Fruit fly (Drosophila melanogaster) whole organism, embryonic: ENCODE results near the gene jdp.

Experiments
- Abd-B ChIP-seq: fragments of 200-800 bp; sonication (Bioruptor generic); optimal IDR thresholded peaks from 2 replicates; lab custom pipeline; 2018; ENCODE audit warnings: missing biosample characterization, mild to moderate bottlenecking, missing genetic modification characterization, moderate library complexity
- Atf6 ChIP-seq: fragments of 200-800 bp; sonication (Bioruptor generic); IDR thresholded peaks from 2 replicates; pipeline ENCODE4 v1.3.6; 2022; ENCODE audit warnings: missing biosample characterization, missing genetic modification characterization
- CG11085 ChIP-seq: fragments of 200-800 bp; sonication (Bioruptor generic); IDR thresholded peaks from 2 replicates; pipeline ENCODE4 v1.3.6; 2022; ENCODE audit warnings: missing biosample characterization, missing genetic modification characterization
- CG11247 ChIP-seq: fragments of 200-800 bp; sonication (Bioruptor generic); IDR thresholded peaks from 2 replicates; pipeline ENCODE4 v1.3.6; 2022; ENCODE audit warnings: missing biosample characterization, missing genetic modification characterization
- CG11695 ChIP-seq: fragments of 200-800 bp; sonication (Bioruptor generic); IDR thresholded peaks from 3 replicates; pipeline ENCODE4 v1.3.6; 2022; ENCODE audit warnings: missing biosample characterization, missing genetic modification characterization
- CG12219 ChIP-seq: fragments of 200-800 bp; sonication (Bioruptor generic); optimal IDR thresholded peaks from 3 replicates; lab custom pipeline; 2018; ENCODE audit warnings: missing biosample characterization, mild to moderate bottlenecking, missing genetic modification characterization
- CG14710 ChIP-seq: fragments of 200-800 bp; sonication (Bioruptor generic); optimal IDR thresholded peaks from 3 replicates; lab custom pipeline; 2019; ENCODE audit warnings: missing biosample characterization, mild to moderate bottlenecking, missing genetic modification characterization, moderate library complexity
- CG15479 ChIP-seq: fragments of 200-800 bp; sonication (Bioruptor generic); optimal IDR thresholded peaks from 3 replicates; lab custom pipeline; 2019; ENCODE audit warnings: missing biosample characterization, mild to moderate bottlenecking, missing genetic modification characterization, moderate library complexity
- CG1603 ChIP-seq: fragments of 200-800 bp; sonication (Bioruptor generic); optimal IDR thresholded peaks from 2 replicates; lab custom pipeline; 2019; ENCODE audit warnings: missing biosample characterization, mild to moderate bottlenecking, missing genetic modification characterization, moderate library complexity
- CG17385 ChIP-seq: fragments of 200-800 bp; sonication (Bioruptor generic); optimal IDR thresholded peaks from 3 replicates; lab custom pipeline; 2018; ENCODE audit warnings: missing biosample characterization, mild to moderate bottlenecking, missing genetic modification characterization
- CG1792 ChIP-seq: fragments of 200-800 bp; sonication (Bioruptor generic); optimal IDR thresholded peaks from 2 replicates; lab custom pipeline; 2016; ENCODE audit warnings: missing biosample characterization, missing genetic modification characterization
- CG3281 ChIP-seq: fragments of 200-800 bp; sonication (Bioruptor generic); optimal IDR thresholded peaks from 3 replicates; lab custom pipeline; 2017; ENCODE audit warnings: missing biosample characterization, mild to moderate bottlenecking, missing genetic modification characterization
- CG3407 ChIP-seq: fragments of 200-800 bp; sonication (Bioruptor generic); optimal IDR thresholded peaks from 2 replicates; lab custom pipeline; 2018; ENCODE audit warnings: missing biosample characterization, mild to moderate bottlenecking, missing genetic modification characterization
- CG4820 ChIP-seq: fragments of 200-800 bp; sonication (Bioruptor generic); optimal IDR thresholded peaks from 3 replicates; lab custom pipeline; 2016; ENCODE audit warnings: missing biosample characterization, missing genetic modification characterization
- CG6854 ChIP-seq: fragments of 200-800 bp; sonication (Bioruptor generic); optimal IDR thresholded peaks from 3 replicates; lab custom pipeline; 2017; ENCODE audit warnings: missing biosample characterization, mild to moderate bottlenecking, missing genetic modification characterization
- CG7556 ChIP-seq: fragments of 200-800 bp; sonication (Bioruptor generic); optimal IDR thresholded peaks from 2 replicates; lab custom pipeline; 2017; ENCODE audit warnings: missing biosample characterization, mild to moderate bottlenecking, missing genetic modification characterization
- D ChIP-seq, 2 experiments: fragments of 200-800 bp in 1 of 2; fragments of >200 bp in 1 of 2; sonication (Bioruptor generic) in 1 of 2; optimal IDR thresholded peaks; 2 replicates in 1 of 2; 3 replicates in 1 of 2; lab custom pipeline; 2017; ENCODE audit warnings: mild to moderate bottlenecking in 1 of 2, missing biosample characterization in 1 of 2, missing genetic modification characterization in 1 of 2, missing genetic modification reagents in 1 of 2
- E2f2 ChIP-seq: fragments of 200-800 bp; sonication (Bioruptor generic); IDR thresholded peaks from 2 replicates; pipeline ENCODE4 v1.3.6; 2022; ENCODE audit warnings: missing biosample characterization, missing genetic modification characterization
- Fer2 ChIP-seq: fragments of 200-800 bp; sonication (Bioruptor generic); optimal IDR thresholded peaks from 2 replicates; lab custom pipeline; 2018; ENCODE audit warnings: missing biosample characterization, mild to moderate bottlenecking, missing genetic modification characterization, moderate library complexity
- HLHmδ ChIP-seq: fragments of 200-800 bp; sonication (Bioruptor generic); optimal IDR thresholded peaks from 2 replicates; lab custom pipeline; 2018; ENCODE audit warnings: missing biosample characterization, mild to moderate bottlenecking, missing genetic modification characterization, moderate library complexity
- Hand ChIP-seq: fragments of 200-800 bp; sonication (Bioruptor generic); optimal IDR thresholded peaks from 2 replicates; lab custom pipeline; 2017; ENCODE audit warnings: mild to moderate bottlenecking, missing biosample characterization, missing genetic modification reagents, missing genetic modification characterization
- Lhr ChIP-seq: fragments of 200-800 bp; sonication (Bioruptor generic); optimal IDR thresholded peaks from 3 replicates; lab custom pipeline; 2017; ENCODE audit warnings: mild to moderate bottlenecking, missing biosample characterization, missing genetic modification reagents, missing genetic modification characterization
- NC2β ChIP-seq: fragments of 200-800 bp; sonication (Bioruptor generic); optimal IDR thresholded peaks from 2 replicates; lab custom pipeline; 2016; ENCODE audit warnings: missing biosample characterization, missing genetic modification characterization
- Neu2 ChIP-seq: fragments of 200-800 bp; sonication (Bioruptor generic); optimal IDR thresholded peaks from 3 replicates; lab custom pipeline; 2016; ENCODE audit warnings: missing biosample characterization, missing genetic modification characterization, borderline replicate concordance
- PHDP ChIP-seq: fragments of 200-800 bp; sonication (Bioruptor generic); optimal IDR thresholded peaks from 3 replicates; lab custom pipeline; 2018; ENCODE audit warnings: missing biosample characterization, mild to moderate bottlenecking, missing genetic modification characterization, moderate library complexity
- Spps ChIP-seq: fragments of 200-800 bp; sonication (Bioruptor generic); optimal IDR thresholded peaks from 2 replicates; lab custom pipeline; 2018; ENCODE audit warnings: missing biosample characterization, mild to moderate bottlenecking, missing genetic modification characterization
- YL-1 ChIP-seq: fragments of 200-800 bp; sonication (Bioruptor generic); optimal IDR thresholded peaks from 3 replicates; lab custom pipeline; 2017; ENCODE audit warnings: missing biosample characterization, mild to moderate bottlenecking, missing genetic modification characterization
- ato ChIP-seq: fragments of 200-800 bp; sonication (Bioruptor generic); IDR thresholded peaks from 2 replicates; pipeline ENCODE4 v1.3.6; 2022; ENCODE audit warnings: missing biosample characterization, missing genetic modification characterization; ENCODE audit not compliant: partially characterized antibody
- caup ChIP-seq: fragments of 200-800 bp; sonication (Bioruptor generic); optimal IDR thresholded peaks from 3 replicates; lab custom pipeline; 2017; ENCODE audit warnings: missing biosample characterization, mild to moderate bottlenecking, missing genetic modification characterization, moderate library complexity; ENCODE audit not compliant: severe bottlenecking
- chinmo ChIP-seq: fragments of 200-800 bp; sonication (Bioruptor generic); IDR thresholded peaks from 4 replicates; pipeline ENCODE4 v1.3.6; 2022; ENCODE audit warnings: missing biosample characterization, missing genetic modification characterization; ENCODE audit not compliant: partially characterized antibody
- crp ChIP-seq, 2 experiments: fragments of 200-800 bp; sonication (Bioruptor generic); optimal IDR thresholded peaks; 2 replicates in 1 of 2; 3 replicates in 1 of 2; lab custom pipeline; 2017; ENCODE audit warnings: missing biosample characterization in 2 of 2, missing genetic modification characterization in 2 of 2, mild to moderate bottlenecking in 1 of 2, moderate library complexity in 1 of 2
- dan ChIP-seq: fragments of 200-800 bp; sonication (Bioruptor generic); IDR thresholded peaks from 2 replicates; pipeline ENCODE4 v1.3.6; 2022; ENCODE audit warnings: missing biosample characterization, missing genetic modification characterization
- dimm ChIP-seq: fragments of 200-800 bp; sonication (Bioruptor generic); IDR thresholded peaks from 2 replicates; pipeline ENCODE4 v1.3.6; 2022; ENCODE audit warnings: missing biosample characterization, missing genetic modification characterization
- en ChIP-seq: fragments of 200-800 bp; sonication (Bioruptor generic); optimal IDR thresholded peaks from 2 replicates; lab custom pipeline; 2016; ENCODE audit warnings: missing biosample characterization, missing genetic modification characterization
- ftz-f1 ChIP-seq: fragments of 200-800 bp; sonication (Bioruptor generic); optimal IDR thresholded peaks from 2 replicates; lab custom pipeline; 2016; ENCODE audit warnings: missing biosample characterization, missing genetic modification characterization
- gem ChIP-seq: fragments of 200-800 bp; sonication (Bioruptor generic); optimal IDR thresholded peaks from 2 replicates; lab custom pipeline; 2019; ENCODE audit warnings: missing biosample characterization, mild to moderate bottlenecking, missing genetic modification characterization, moderate library complexity
- ind ChIP-seq: fragments of 200-800 bp; sonication (Bioruptor generic); optimal IDR thresholded peaks from 3 replicates; lab custom pipeline; 2016; ENCODE audit warnings: missing biosample characterization, missing genetic modification characterization
- kni ChIP-seq: fragments of 200-800 bp; sonication (Bioruptor generic); optimal IDR thresholded peaks from 3 replicates; lab custom pipeline; 2017; ENCODE audit warnings: mild to moderate bottlenecking, missing biosample characterization, missing genetic modification reagents, missing genetic modification characterization
- lbe ChIP-seq: fragments of 200-800 bp; sonication (Bioruptor generic); optimal IDR thresholded peaks from 2 replicates; lab custom pipeline; 2016; ENCODE audit warnings: missing biosample characterization, mild to moderate bottlenecking, missing genetic modification characterization
- lmd ChIP-seq: fragments of 200-800 bp; sonication (Bioruptor generic); IDR thresholded peaks from 2 replicates; pipeline ENCODE4 v1.3.6; 2022; ENCODE audit warnings: missing biosample characterization, missing genetic modification characterization
- row ChIP-seq: fragments of 200-800 bp; sonication (Bioruptor generic); IDR thresholded peaks from 3 replicates; pipeline ENCODE4 v1.3.6; 2022; ENCODE audit warnings: missing biosample characterization, missing genetic modification characterization
- run ChIP-seq: fragments of 200-800 bp; sonication (Bioruptor generic); optimal IDR thresholded peaks from 3 replicates; lab custom pipeline; 2018; ENCODE audit warnings: missing biosample characterization, mild to moderate bottlenecking, missing genetic modification characterization
- sd ChIP-seq: fragments of 200-800 bp; sonication (Bioruptor generic); optimal IDR thresholded peaks from 3 replicates; lab custom pipeline; 2018; ENCODE audit warnings: missing biosample characterization, mild to moderate bottlenecking, missing genetic modification characterization, moderate library complexity
- sens ChIP-seq: fragments of 200-800 bp; sonication (Bioruptor generic); peaks from one replicate; lab custom pipeline; 2016; ENCODE audit warnings: missing biosample characterization, missing genetic modification characterization
- so ChIP-seq: fragments of 200-800 bp; sonication (Bioruptor generic); IDR thresholded peaks from 3 replicates; pipeline ENCODE4 v1.3.6; 2022; ENCODE audit warnings: missing biosample characterization, missing genetic modification characterization
- sob ChIP-seq: fragments of 200-800 bp; sonication (Bioruptor generic); IDR thresholded peaks from 2 replicates; pipeline ENCODE4 v1.3.6; 2022; ENCODE audit warnings: missing biosample characterization, missing genetic modification characterization
- stwl ChIP-seq: fragments of 200-800 bp; sonication (Bioruptor generic); optimal IDR thresholded peaks from 3 replicates; lab custom pipeline; 2018; ENCODE audit warnings: missing biosample characterization, mild to moderate bottlenecking, missing genetic modification characterization, moderate library complexity
- sug ChIP-seq: fragments of 200-800 bp; optimal IDR thresholded peaks from 2 replicates; lab custom pipeline; 2019; ENCODE audit warnings: missing biosample characterization, mild to moderate bottlenecking, missing genetic modification characterization, moderate library complexity
- twi ChIP-seq: fragments of 200-800 bp; optimal IDR thresholded peaks from 2 replicates; lab custom pipeline; 2019; ENCODE audit warnings: missing biosample characterization, mild to moderate bottlenecking, missing genetic modification characterization, moderate library complexity
- z ChIP-seq: fragments of 200-800 bp; sonication (Bioruptor generic); IDR thresholded peaks from 3 replicates; pipeline ENCODE4 v1.3.6; 2022; ENCODE audit warnings: missing biosample characterization, missing genetic modification characterization

jdp gene

dm6 chr3R:30562733-30563259, 36.0 kb upstream of the jdp start (continued):
- TF ChIP-seq ato (GFP tag; lab: Robert Waterston, UW), result no peak
- peak; percentile 84 for TF ChIP-seq E2f2 (GFP tag; lab: Robert Waterston, UW)
- TF ChIP-seq CG7556 (GFP tag; lab: Kevin White, UChicago), result no peak
- TF ChIP-seq D (optimal IDR thresholded peaks at IDR 0.05; lab: Kevin White, UChicago), result no peak
- no peak for TF ChIP-seq D (GFP tag; optimal IDR thresholded peaks at IDR 0.05; lab: Kevin White, UChicago)
- TF ChIP-seq z, result no peak
- no peak for TF ChIP-seq caup
- TF ChIP-seq en (GFP tag; lab: Kevin White, UChicago), result no peak
- no peak for TF ChIP-seq chinmo (GFP tag; lab: Robert Waterston, UW)
- no peak for TF ChIP-seq CG15479 (GFP tag; lab: Kevin White, UChicago)
- TF ChIP-seq CG11085 (GFP tag; lab: Robert Waterston, UW), result no peak
- TF ChIP-seq CG4820 (GFP tag; lab: Kevin White, UChicago), result no peak
- no peak for TF ChIP-seq CG11247 (GFP tag; lab: Robert Waterston, UW)
- TF ChIP-seq Abd-B (GFP tag; lab: Kevin White, UChicago), result no peak
- TF ChIP-seq CG6854, result no peak
- TF ChIP-seq YL-1 (GFP tag; lab: Kevin White, UChicago), result peak; percentile 6
- no peak for TF ChIP-seq sd (tag; lab: Kevin White, UChicago)
- no peak for TF ChIP-seq lbe (GFP tag; lab: Kevin White, UChicago)
- TF ChIP-seq Neu2, result no peak
- peak; percentile 30 for TF ChIP-seq sug (tag; lab: Kevin White, UChicago)
- TF ChIP-seq CG12219 (GFP tag; lab: Kevin White, UChicago), result no peak
- peak; percentile 43; the same call in 1 of the 3 replicates for TF ChIP-seq row (GFP tag; lab: Robert Waterston, UW)
- TF ChIP-seq crp (GFP tag; optimal IDR thresholded peaks at IDR 0.05; lab: Kevin White, UChicago), result no peak
- TF ChIP-seq Fer2 (tag; lab: Kevin White, UChicago), result no peak
- no peak for TF ChIP-seq lmd (GFP tag; lab: Robert Waterston, UW)
- TF ChIP-seq CG3407 (GFP tag; lab: Kevin White, UChicago), result no peak
- TF ChIP-seq HLHmδ, result no peak
- no peak for TF ChIP-seq ind (GFP tag; lab: Kevin White, UChicago)
- peak; percentile 52 for TF ChIP-seq CG1603 (tag; lab: Kevin White, UChicago)
- no peak for TF ChIP-seq NC2β (GFP tag; lab: Kevin White, UChicago)
- TF ChIP-seq CG1792, result no peak
- no peak for TF ChIP-seq CG3281 (GFP tag; lab: Kevin White, UChicago)
- TF ChIP-seq run, result no peak
- TF ChIP-seq so, result no peak
- TF ChIP-seq PHDP (tag; lab: Kevin White, UChicago), result no peak
- no peak for TF ChIP-seq ftz-f1
- no peak for TF ChIP-seq kni (GFP tag; lab: Kevin White, UChicago)
- no peak for TF ChIP-seq sens (GFP tag; lab: Kevin White, UChicago)
- no peak for TF ChIP-seq Spps (tag; lab: Kevin White, UChicago)
- TF ChIP-seq CG17385 (GFP tag; lab: Kevin White, UChicago), result no peak
- no peak for TF ChIP-seq Hand (GFP tag; lab: Kevin White, UChicago)
- TF ChIP-seq Atf6 (GFP tag; lab: Robert Waterston, UW), result no peak
- TF ChIP-seq dimm (GFP tag; lab: Robert Waterston, UW), result no peak
- TF ChIP-seq twi (tag; lab: Kevin White, UChicago), result no peak
- TF ChIP-seq gem (tag; lab: Kevin White, UChicago), result no peak
- TF ChIP-seq CG11695 (GFP tag; lab: Robert Waterston, UW), result no peak
- no peak for TF ChIP-seq dan (GFP tag; lab: Robert Waterston, UW)
- TF ChIP-seq Lhr (GFP tag; lab: Kevin White, UChicago), result peak; percentile 50
- peak; percentile 9 for TF ChIP-seq CG14710 (tag; lab: Kevin White, UChicago)
- peak; percentile 75 for TF ChIP-seq stwl
- TF ChIP-seq sob, result no peak
